Worm (Caenorhabditis elegans) whole organism, late embryonic: ENCODE data around the gene F46C5.9.

ENCODE experiments used
- F13H6.1 ChIP-seq: sonication (generic microtip); optimal IDR thresholded peaks from 2 replicates; lab custom pipeline; 2016; ENCODE audit warnings: missing genetic modification characterization, missing compliant biosample characterization
- T23F11.4 ChIP-seq: fragments of 200-800 bp; sonication (Bioruptor generic); optimal IDR thresholded peaks from 2 replicates; lab custom pipeline; 2018; ENCODE audit warnings: mild to moderate bottlenecking, missing genetic modification characterization, missing compliant biosample characterization
- ahr-1 ChIP-seq: sonication (generic microtip); optimal IDR thresholded peaks from 2 replicates; lab custom pipeline; 2016; ENCODE audit warnings: missing genetic modification characterization, missing compliant biosample characterization
- ama-1 ChIP-seq: fragments of 150-350 bp; optimal IDR thresholded peaks from 2 replicates; lab custom pipeline; 2014
- ceh-18 ChIP-seq: sonication (generic microtip); optimal IDR thresholded peaks from 2 replicates; lab custom pipeline; 2016; ENCODE audit warnings: missing genetic modification characterization, missing compliant biosample characterization
- ceh-2 ChIP-seq: sonication (generic microtip); optimal IDR thresholded peaks from 2 replicates; lab custom pipeline; 2016; ENCODE audit warnings: missing genotype, missing genetic modification characterization, missing compliant biosample characterization
- ceh-24 ChIP-seq: sonication (generic microtip); optimal IDR thresholded peaks from 2 replicates; lab custom pipeline; 2016; ENCODE audit warnings: mild to moderate bottlenecking, missing genetic modification characterization, missing compliant biosample characterization
- ceh-30 ChIP-seq: fragments of 150-350 bp; optimal IDR thresholded peaks from 2 replicates; lab custom pipeline; 2014; ENCODE audit warnings: missing biosample characterization, missing genetic modification characterization
- ceh-45 ChIP-seq: fragments of 200-800 bp; sonication (Bioruptor generic); IDR thresholded peaks from 2 replicates; pipeline ENCODE4 v1.3.6; 2022; ENCODE audit warnings: missing genetic modification reagents, missing genetic modification characterization, missing compliant biosample characterization
- ceh-48 ChIP-seq: sonication (generic microtip); optimal IDR thresholded peaks from 2 replicates; lab custom pipeline; 2016; ENCODE audit warnings: missing genetic modification characterization, inconsistent platforms, missing compliant biosample characterization
- ceh-9 ChIP-seq: sonication (generic microtip); optimal IDR thresholded peaks from 2 replicates; lab custom pipeline; 2016; ENCODE audit warnings: mild to moderate bottlenecking, missing genetic modification characterization, inconsistent platforms, missing compliant biosample characterization
- che-1 ChIP-seq: sonication (generic microtip); optimal IDR thresholded peaks from 2 replicates; lab custom pipeline; 2016; ENCODE audit warnings: mild to moderate bottlenecking, missing genetic modification characterization, missing compliant biosample characterization
- elt-2 ChIP-seq: sonication (generic microtip); optimal IDR thresholded peaks from 2 replicates; lab custom pipeline; 2016; ENCODE audit warnings: missing genetic modification reagents, missing genetic modification characterization, missing compliant biosample characterization
- elt-4 ChIP-seq: sonication (generic microtip); optimal IDR thresholded peaks from 2 replicates; lab custom pipeline; 2016; ENCODE audit warnings: missing genetic modification characterization, missing compliant biosample characterization
- fkh-10 ChIP-seq: fragments of 150-350 bp; optimal IDR thresholded peaks from 2 replicates; lab custom pipeline; 2014; ENCODE audit warnings: missing biosample characterization, missing genetic modification reagents, missing genetic modification characterization
- fkh-6 ChIP-seq: sonication (generic microtip); optimal IDR thresholded peaks from 2 replicates; lab custom pipeline; 2016; ENCODE audit warnings: missing genetic modification characterization, missing compliant biosample characterization
- gmeb-2 ChIP-seq: sonication (generic microtip); optimal IDR thresholded peaks from 2 replicates; lab custom pipeline; 2016; ENCODE audit warnings: missing genetic modification characterization, inconsistent platforms, missing compliant biosample characterization
- hlh-15 ChIP-seq: sonication (generic microtip); optimal IDR thresholded peaks from 2 replicates; lab custom pipeline; 2016; ENCODE audit warnings: missing genetic modification characterization, missing compliant biosample characterization
- hlh-6 ChIP-seq: sonication (generic microtip); optimal IDR thresholded peaks from 2 replicates; lab custom pipeline; 2016; ENCODE audit warnings: missing genotype, missing genetic modification characterization, missing compliant biosample characterization
- hlh-8 ChIP-seq: sonication (generic microtip); optimal IDR thresholded peaks from 2 replicates; lab custom pipeline; 2016; ENCODE audit warnings: missing genotype, missing genetic modification characterization, missing compliant biosample characterization
- lim-6 ChIP-seq: sonication (generic microtip); optimal IDR thresholded peaks from 2 replicates; lab custom pipeline; 2016; ENCODE audit warnings: missing genetic modification characterization, missing compliant biosample characterization
- madf-2 ChIP-seq: sonication (generic microtip); optimal IDR thresholded peaks from 2 replicates; lab custom pipeline; 2017; ENCODE audit warnings: missing genetic modification characterization, missing compliant biosample characterization
- nfya-1 ChIP-seq: sonication (generic microtip); optimal IDR thresholded peaks from 2 replicates; lab custom pipeline; 2017; ENCODE audit warnings: missing genetic modification characterization, mild to moderate bottlenecking, missing compliant biosample characterization, antibody characterized with exemption, moderate library complexity
- nhr-232 ChIP-seq: sonication (generic microtip); optimal IDR thresholded peaks from 2 replicates; lab custom pipeline; 2016; ENCODE audit warnings: missing genetic modification characterization, missing compliant biosample characterization
- npax-4 ChIP-seq: sonication (generic microtip); optimal IDR thresholded peaks from 2 replicates; lab custom pipeline; 2016; ENCODE audit warnings: missing genetic modification characterization, missing compliant biosample characterization
- odd-2 ChIP-seq: sonication (generic microtip); optimal IDR thresholded peaks from 2 replicates; lab custom pipeline; 2017; ENCODE audit warnings: antibody characterized with exemption, mild to moderate bottlenecking, missing genetic modification characterization, missing compliant biosample characterization
- pag-3 ChIP-seq: sonication (generic microtip); optimal IDR thresholded peaks from 2 replicates; lab custom pipeline; 2016; ENCODE audit warnings: missing compliant biosample characterization, missing genetic modification characterization, borderline replicate concordance
- pros-1 ChIP-seq: fragments of 150-350 bp; optimal IDR thresholded peaks from 2 replicates; lab custom pipeline; 2014; ENCODE audit warnings: missing biosample characterization, missing genetic modification reagents, missing genetic modification characterization
- sox-2 ChIP-seq: fragments of 200-800 bp; sonication (Bioruptor generic); IDR thresholded peaks from 2 replicates; pipeline ENCODE4 v1.3.6; 2022; ENCODE audit warnings: missing genetic modification reagents, missing genetic modification characterization, missing compliant biosample characterization
- sox-4 ChIP-seq: sonication (generic microtip); optimal IDR thresholded peaks from 2 replicates; lab custom pipeline; 2017; ENCODE audit warnings: mild to moderate bottlenecking, missing genetic modification characterization, inconsistent platforms, missing compliant biosample characterization
- syd-9 ChIP-seq: sonication (generic microtip); optimal IDR thresholded peaks from 2 replicates; lab custom pipeline; 2016; ENCODE audit warnings: mild to moderate bottlenecking, missing genetic modification characterization, moderate library complexity, missing compliant biosample characterization
- tbx-7 ChIP-seq: sonication (generic microtip); optimal IDR thresholded peaks from 2 replicates; lab custom pipeline; 2016; ENCODE audit warnings: missing genotype, missing genetic modification characterization, missing compliant biosample characterization
- ttx-3 ChIP-seq: sonication (generic microtip); optimal IDR thresholded peaks from 2 replicates; lab custom pipeline; 2016; ENCODE audit warnings: missing genetic modification reagents, missing genetic modification characterization, missing compliant biosample characterization
- unc-42 ChIP-seq: sonication (generic microtip); optimal IDR thresholded peaks from 2 replicates; lab custom pipeline; 2016; ENCODE audit warnings: missing genotype, missing genetic modification characterization, missing compliant biosample characterization
- unc-55 ChIP-seq: sonication (generic microtip); optimal IDR thresholded peaks from 2 replicates; lab custom pipeline; 2017; ENCODE audit warnings: missing biosample characterization, missing genetic modification reagents, missing genetic modification characterization
- unc-86 ChIP-seq: sonication (generic microtip); optimal IDR thresholded peaks from 2 replicates; lab custom pipeline; 2016; ENCODE audit warnings: missing genetic modification characterization, missing compliant biosample characterization

The F46C5.9 gene

ce11 chrII:8839025-8839424 lies 28.5 kb upstream of the F46C5.9 start, which contains the start of gene F46C5.7:
Gene F46C5.7, plus strand, starts transcription at chrII:8839325.
- TF ChIP-seq ceh-18 (no peak), gmeb-2 (no peak)

ce11 chrII:8835857-8836256 lies 25.3 kb upstream of the F46C5.9 start, which contains the start of gene F46C5.4:
Gene F46C5.4, plus strand, starts transcription at chrII:8836078.
- TF ChIP-seq nfya-1 (tag; lab: Kevin White, UChicago) (no peak), unc-42 (tag; lab: Kevin White, UChicago) (peak; percentile 58), sox-2 (GFP tag; lab: Robert Waterston, UW) (no peak), tbx-7 (tag; lab: Kevin White, UChicago) (no peak)

ce11 chrII:8832941-8833340 lies 22.4 kb upstream of the F46C5.9 start:
- TF ChIP-seq ahr-1 (tag; lab: Kevin White, UChicago) (no peak), tbx-7 (tag; lab: Kevin White, UChicago) (no peak)

- TF ChIP-seq pag-3 (tag; lab: Kevin White, UChicago): no peak
- peak; percentile 63 for TF ChIP-seq unc-42 (tag; lab: Kevin White, UChicago)
- TF ChIP-seq, all 69 proteins: peak for 1
Observed at ce11 chrII:8830917-8831316, 20.4 kb upstream of the F46C5.9 start.

ce11 chrII:8829189-8829588 lies 18.7 kb upstream of the F46C5.9 start, which contains the start of gene F46C5.2:
Gene F46C5.2, minus strand, starts transcription at chrII:8829289.
- TF ChIP-seq ceh-48 (tag; lab: Kevin White, UChicago) (no peak), odd-2 (tag; lab: Kevin White, UChicago) (no peak), unc-55 (GFP tag; lab: Kevin White, UChicago) (no peak), lim-6 (tag; lab: Kevin White, UChicago) (no peak), che-1 (tag; lab: Kevin White, UChicago) (no peak)
- TF ChIP-seq, all 69 proteins: peak for 0

ce11 chrII:8825769-8826168 lies 15.2 kb upstream of the F46C5.9 start, which contains the start of gene nas-25:
Gene nas-25, plus strand, starts transcription at chrII:8826069.
- TF ChIP-seq unc-55 (GFP tag; lab: Kevin White, UChicago) (no peak), sox-4 (tag; lab: Kevin White, UChicago) (no peak), ttx-3 (tag; lab: Kevin White, UChicago) (no peak), syd-9 (tag; lab: Kevin White, UChicago) (no peak), pag-3 (tag; lab: Kevin White, UChicago) (no peak), pros-1 (tag; lab: Kevin White, UChicago) (no peak), madf-2 (tag; lab: Kevin White, UChicago) (no peak), elt-4 (no peak), hlh-15 (no peak), T23F11.4 (GFP tag; lab: Kevin White, UChicago) (no peak), F13H6.1 (no peak), sox-2 (GFP tag; lab: Robert Waterston, UW) (no peak)

- TF ChIP-seq ceh-9 (tag; lab: Kevin White, UChicago) (no peak), ama-1 (lab: Kevin White, UChicago) (no peak), syd-9 (tag; lab: Kevin White, UChicago) (no peak), nhr-232 (no peak), ceh-24 (tag; lab: Kevin White, UChicago) (no peak), ceh-2 (tag; lab: Kevin White, UChicago) (no peak), sox-2 (GFP tag; lab: Robert Waterston, UW) (no peak), ceh-18 (no peak), che-1 (tag; lab: Kevin White, UChicago) (no peak)
Observed at ce11 chrII:8822711-8823110, 12.2 kb upstream of the F46C5.9 start.

ce11 chrII:8821140-8821595 lies 10.6 kb upstream of the F46C5.9 start, which contains the start of gene F46C5.1:
Gene F46C5.1, minus strand, starts transcription at chrII:8821190.
- TF ChIP-seq fkh-10 (GFP tag; lab: Kevin White, UChicago) (no peak), ceh-30 (no peak), elt-2 (tag; lab: Kevin White, UChicago) (no peak), unc-86 (tag; lab: Kevin White, UChicago) (no peak), hlh-6 (no peak), npax-4 (tag; lab: Kevin White, UChicago) (no peak), fkh-6 (tag; lab: Kevin White, UChicago) (no peak), ceh-45 (GFP tag; lab: Robert Waterston, UW) (no peak), hlh-8 (tag; lab: Kevin White, UChicago) (no peak)
- TF ChIP-seq, all 69 proteins: peak for 0
